Worm (Caenorhabditis elegans): ENCODE results near the gene pag-3.

The pag-3 gene

ce11 chrX:14954548-14954947 lies at the start of gene pag-3:
Gene pag-3, minus strand, starts transcription at chrX:14954648.
- TF ChIP-seq ceh-16 (tag; optimal IDR thresholded peaks at IDR 0.05) (no peak), nhr-23 (tag; optimal IDR thresholded peaks at IDR 0.05) (no peak), snpc-4 (tag; optimal IDR thresholded peaks at IDR 0.05) (no peak), ceh-82 (tag; optimal IDR thresholded peaks at IDR 0.05) (no peak), fkh-10 (GFP tag; optimal IDR thresholded peaks at IDR 0.05) (no peak), jun-1 (tag; optimal IDR thresholded peaks at IDR 0.05) (no peak), ama-1 (optimal IDR thresholded peaks at IDR 0.05) (no peak), lsy-12 (tag; optimal IDR thresholded peaks at IDR 0.05) (no peak), unc-62 (GFP tag; optimal IDR thresholded peaks at IDR 0.05) (no peak), nhr-77 (tag; optimal IDR thresholded peaks at IDR 0.05) (no peak), mdl-1 (tag; optimal IDR thresholded peaks at IDR 0.05) (no peak), nhr-12 (tag; optimal IDR thresholded peaks at IDR 0.05) (no peak), skn-1 (tag; optimal IDR thresholded peaks at IDR 0.05) (no peak)

ce11 chrX:15003891-15004550 lies 49.6 kb upstream of the pag-3 start, which contains the start of gene slc-25A18.1:
Gene slc-25A18.1, minus strand, starts transcription at chrX:15003941.
- peak; percentile 50 for TF ChIP-seq elt-2 (tag; optimal IDR thresholded peaks at IDR 0.05)
- no peak for TF ChIP-seq nhr-237 (tag; optimal IDR thresholded peaks at IDR 0.05)

ce11 chrX:14999101-14999500 lies 44.7 kb upstream of the pag-3 start, which contains the start of gene cutl-3:
Gene cutl-3, minus strand, starts transcription at chrX:14999201.
- TF ChIP-seq sea-2 (GFP tag; optimal IDR thresholded peaks at IDR 0.05) (no peak), unc-39 (tag; optimal IDR thresholded peaks at IDR 0.05) (no peak), R02D3.7 (tag; optimal IDR thresholded peaks at IDR 0.05) (no peak), lsy-12 (tag; optimal IDR thresholded peaks at IDR 0.05) (no peak), egl-27 (tag; optimal IDR thresholded peaks at IDR 0.05) (no peak), fkh-2 (tag; optimal IDR thresholded peaks at IDR 0.05) (no peak), ztf-4 (tag; optimal IDR thresholded peaks at IDR 0.05) (no peak), fkh-10 (GFP tag; optimal IDR thresholded peaks at IDR 0.05) (no peak), hmg-11 (tag; optimal IDR thresholded peaks at IDR 0.05) (no peak), aly-2 (tag; optimal IDR thresholded peaks at IDR 0.05) (no peak), ceh-82 (tag; optimal IDR thresholded peaks at IDR 0.05) (no peak), elt-3 (tag; optimal IDR thresholded peaks at IDR 0.05) (no peak), daf-12 (tag; optimal IDR thresholded peaks at IDR 0.05) (no peak)

ce11 chrX:14993744-14994143 lies 39.3 kb upstream of the pag-3 start:
- TF ChIP-seq elt-2 (tag; optimal IDR thresholded peaks at IDR 0.05) = no peak
- TF ChIP-seq mml-1 (tag; optimal IDR thresholded peaks at IDR 0.05) = no peak
- no peak for TF ChIP-seq unc-39 (tag; optimal IDR thresholded peaks at IDR 0.05)
- TF ChIP-seq ceh-9 (tag; optimal IDR thresholded peaks at IDR 0.05) = no peak
- no peak for TF ChIP-seq hmg-11 (tag; optimal IDR thresholded peaks at IDR 0.05)
- TF ChIP-seq sea-2 (GFP tag; optimal IDR thresholded peaks at IDR 0.05) = no peak

- TF ChIP-seq R02D3.7 (tag; optimal IDR thresholded peaks at IDR 0.05) (no peak), mml-1 (tag; optimal IDR thresholded peaks at IDR 0.05) (no peak), egl-27 (tag; optimal IDR thresholded peaks at IDR 0.05) (no peak), pha-4 (tag; optimal IDR thresholded peaks at IDR 0.05) (no peak), skn-1 (tag; optimal IDR thresholded peaks at IDR 0.05) (no peak), egl-5 (tag; optimal IDR thresholded peaks at IDR 0.05) (no peak), ama-1 (optimal IDR thresholded peaks at IDR 0.05) (no peak), nhr-28 (tag; optimal IDR thresholded peaks at IDR 0.05) (no peak), eor-1 (tag; optimal IDR thresholded peaks at IDR 0.05) (no peak), unc-39 (tag; optimal IDR thresholded peaks at IDR 0.05) (no peak), nfya-1 (tag; optimal IDR thresholded peaks at IDR 0.05; ENCODE audit: insufficient read depth) (no peak), lsy-12 (tag; optimal IDR thresholded peaks at IDR 0.05) (no peak), ceh-28 (tag; optimal IDR thresholded peaks at IDR 0.05) (no peak), nhr-76 (tag; optimal IDR thresholded peaks at IDR 0.05) (no peak), zag-1 (tag; optimal IDR thresholded peaks at IDR 0.05) (no peak), elt-2 (tag; optimal IDR thresholded peaks at IDR 0.05) (no peak), lin-39 (tag; optimal IDR thresholded peaks at IDR 0.05) (no peak), ceh-16 (tag; optimal IDR thresholded peaks at IDR 0.05) (no peak), fos-1 (tag; optimal IDR thresholded peaks at IDR 0.05) (no peak), ztf-11 (tag; optimal IDR thresholded peaks at IDR 0.05) (no peak)
Measured at ce11 chrX:14991280-14991679, 36.8 kb upstream of the pag-3 start, which contains the start of gene iglr-1. Gene iglr-1, minus strand, starts transcription at chrX:14991380.
